Worm (Caenorhabditis elegans) whole organism, L4 larva: ENCODE results near the gene F49H12.2.

Experiments used
- madf-9 ChIP-seq: fragments of 200-800 bp; sonication (Bioruptor generic); conservative IDR thresholded peaks from 2 replicates; pipeline ENCODE4 v1.3.6; 2022; ENCODE audit warnings: missing genetic modification reagents, missing genetic modification characterization, missing compliant biosample characterization
- mep-1 ChIP-seq: fragments of 150-350 bp; sonication (generic microtip); optimal IDR thresholded peaks from 3 replicates; lab custom pipeline; 2014; ENCODE audit warnings: missing biosample characterization, missing genetic modification characterization
- nhr-28 ChIP-seq: fragments of 150-350 bp; optimal IDR thresholded peaks from 2 replicates; lab custom pipeline; 2014; ENCODE audit warnings: missing biosample characterization, missing genetic modification characterization
- unc-130 ChIP-seq: sonication (generic microtip); optimal IDR thresholded peaks from 2 replicates; lab custom pipeline; 2016; ENCODE audit warnings: missing genetic modification reagents, missing genetic modification characterization, missing compliant biosample characterization

DNA sequence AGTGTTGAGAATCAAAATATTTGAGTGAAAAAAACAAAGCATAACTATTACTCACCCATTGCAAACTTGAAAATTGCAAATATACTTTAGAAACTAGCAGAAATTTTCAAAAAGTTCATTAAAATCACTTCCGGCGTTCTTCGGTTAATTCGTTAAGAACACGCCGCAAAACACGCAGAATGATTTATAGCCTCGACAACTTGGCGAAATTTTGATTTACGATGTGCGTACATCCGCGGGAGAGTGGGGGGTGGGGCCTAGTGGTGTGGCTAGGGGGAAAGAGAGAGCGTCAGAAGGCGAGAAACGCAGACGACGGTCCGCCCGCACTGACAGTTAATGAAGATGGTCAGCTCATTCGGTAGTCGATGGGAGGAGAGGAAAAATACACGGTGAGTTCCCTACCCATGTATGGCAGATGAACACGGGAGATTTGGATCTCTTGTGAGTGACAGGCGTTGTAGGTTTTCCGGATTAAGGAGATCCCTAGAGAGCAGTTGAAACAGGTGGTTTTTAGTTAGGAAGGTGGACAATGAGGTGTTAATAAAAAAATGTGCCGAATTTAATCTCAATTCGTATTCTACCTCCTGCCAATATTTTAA lies 38.9 kb upstream of the F49H12.2 start, which contains the start of gene igcm-4:
- TF ChIP-seq mep-1 (no peak), madf-9 (GFP tag; lab: Robert Waterston, UW) (no peak), nhr-28 (tag; lab: Kevin White, UChicago) (no peak), unc-130 (GFP tag; lab: Kevin White, UChicago) (no peak)
